Worm (Caenorhabditis elegans): ENCODE data around the gene cdk-5.

- TF ChIP-seq him-1 (tag; optimal IDR thresholded peaks at IDR 0.05) (no peak), W03F9.2 (tag; optimal IDR thresholded peaks at IDR 0.05) (no peak), dao-5 (tag; optimal IDR thresholded peaks at IDR 0.05) (no peak)
Observed at ce11 chrIII:13426036-13426435, 40.1 kb downstream of the cdk-5 start, which contains the start of gene cope-1.
